Fruit fly (Drosophila melanogaster): ENCODE results near the gene CG4956.

DNA sequence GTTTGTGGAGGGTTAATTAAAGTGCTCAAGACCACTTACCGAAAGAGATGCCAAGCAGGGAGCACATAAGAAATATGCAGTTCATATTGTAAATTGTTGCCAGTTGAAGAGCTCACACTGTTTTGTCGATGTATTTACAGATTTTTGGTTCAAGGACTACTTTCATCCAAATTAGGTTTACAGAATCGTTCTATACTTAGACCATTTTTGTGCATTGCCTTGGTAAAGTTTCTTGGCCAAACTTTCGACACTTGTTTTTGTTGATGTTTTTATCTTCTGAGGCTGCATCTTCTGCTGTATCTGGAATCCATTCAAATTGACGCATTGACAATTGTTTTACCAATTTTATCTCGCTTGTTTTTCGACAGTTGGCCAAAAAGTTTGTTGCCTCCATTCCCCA is 12.3 kb upstream of the CG4956 start, which contains the start of gene CG31093:
- TF ChIP-seq Lpt (GFP tag; optimal IDR thresholded peaks at IDR 0.05) (no peak), CG10669 (GFP tag; optimal IDR thresholded peaks at IDR 0.05) (no peak), Hr4 (GFP tag; optimal IDR thresholded peaks at IDR 0.05) (no peak), net (GFP tag; optimal IDR thresholded peaks at IDR 0.05) (no peak), fd59A (GFP tag; optimal IDR thresholded peaks at IDR 0.05) (no peak), CG3032 (tag; optimal IDR thresholded peaks at IDR 0.05) (no peak), CG11902 (GFP tag; optimal IDR thresholded peaks at IDR 0.05) (no peak), OdsH (GFP tag; optimal IDR thresholded peaks at IDR 0.05) (no peak), CG16779 (tag; optimal IDR thresholded peaks at IDR 0.05) (no peak), CG6792 (GFP tag; optimal IDR thresholded peaks at IDR 0.05) (no peak), Gug (GFP tag; IDR thresholded peaks at IDR 0.05) (no peak), acj6 (GFP tag; optimal IDR thresholded peaks at IDR 0.05) (no peak), topi (GFP tag; optimal IDR thresholded peaks at IDR 0.05) (no peak)

Measured in whole organism, prepupa.